Fruit fly (Drosophila melanogaster) whole organism: ENCODE results near the gene CG4949.
A peak's percentile ranks its signal among the peaks of the same experiment; 100 is the strongest.

ENCODE experiments used
- CG8478 ChIP-seq: fragments of >200 bp; optimal IDR thresholded peaks from 2 replicates; lab custom pipeline; 2018; ENCODE audit warnings: inconsistent platforms
- Dll ChIP-seq: fragments of >200 bp; optimal IDR thresholded peaks from 2 replicates; lab custom pipeline; 2017
- EcR ChIP-seq, 2 experiments: fragments of >200 bp; optimal IDR thresholded peaks; 2 replicates each; lab custom pipeline; 2017; ENCODE audit warnings: missing biosample characterization in 2 of 2, missing genetic modification characterization in 2 of 2, missing genetic modification reagents in 2 of 2
- pan ChIP-seq: fragments of >200 bp; optimal IDR thresholded peaks from 2 replicates; lab custom pipeline; 2017
- psq ChIP-seq: fragments of >200 bp; optimal IDR thresholded peaks from 2 replicates; lab custom pipeline; 2017
- usp ChIP-seq: fragments of >200 bp; optimal IDR thresholded peaks from 2 replicates; lab custom pipeline; 2017; ENCODE audit warnings: missing biosample characterization, missing genetic modification characterization, mixed read lengths

The CG4949 gene

DNA sequence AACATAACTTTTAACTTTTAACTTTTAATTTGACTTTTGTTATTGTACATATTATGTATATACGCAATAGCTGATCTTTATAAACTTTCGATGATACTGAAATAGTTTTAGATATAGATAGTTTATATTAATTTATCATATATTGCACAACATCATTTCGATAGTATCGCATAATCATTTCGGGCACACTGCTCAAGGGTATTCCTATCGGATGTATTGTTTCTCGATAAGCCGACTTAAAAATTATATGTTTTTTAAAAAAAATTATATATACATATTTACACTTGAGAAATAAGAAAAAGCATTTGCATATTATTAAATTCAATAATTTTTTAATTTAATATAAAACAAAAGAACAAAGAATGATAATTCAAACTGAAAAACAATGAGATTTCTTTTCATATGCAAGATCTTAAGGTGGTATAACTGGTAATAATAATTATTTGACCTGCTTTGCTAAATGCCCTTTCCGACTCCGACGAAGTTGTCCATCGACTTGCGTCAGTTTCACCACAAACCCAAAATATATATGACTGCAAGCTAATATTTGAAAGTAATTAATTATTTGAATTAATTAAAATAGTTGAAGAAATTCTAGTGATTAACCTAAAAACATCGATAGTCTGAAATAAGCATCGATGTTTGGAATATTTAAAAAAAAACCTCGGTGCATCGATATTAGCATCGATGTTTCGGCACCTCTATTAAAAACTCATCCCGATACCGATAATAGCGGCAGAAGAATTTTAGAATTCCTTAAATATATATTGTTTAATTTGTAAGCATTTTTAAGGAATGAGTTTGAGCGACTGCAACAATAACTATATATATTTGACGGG lies at the start of gene CG4949:
TSS of gene CG4949 (plus strand) at position 698 of the 839 bp plus-strand sequence.
- TF ChIP-seq pan (lab: Kevin White, UChicago) (no peak), EcR (GFP tag; optimal IDR thresholded peaks at IDR 0.05; lab: Kevin White, UChicago) (no peak), psq (no peak), Dll (lab: Kevin White, UChicago) (no peak), CG8478 (lab: Kevin White, UChicago) (no peak), usp (GFP tag; lab: Kevin White, UChicago) (no peak)

DNA sequence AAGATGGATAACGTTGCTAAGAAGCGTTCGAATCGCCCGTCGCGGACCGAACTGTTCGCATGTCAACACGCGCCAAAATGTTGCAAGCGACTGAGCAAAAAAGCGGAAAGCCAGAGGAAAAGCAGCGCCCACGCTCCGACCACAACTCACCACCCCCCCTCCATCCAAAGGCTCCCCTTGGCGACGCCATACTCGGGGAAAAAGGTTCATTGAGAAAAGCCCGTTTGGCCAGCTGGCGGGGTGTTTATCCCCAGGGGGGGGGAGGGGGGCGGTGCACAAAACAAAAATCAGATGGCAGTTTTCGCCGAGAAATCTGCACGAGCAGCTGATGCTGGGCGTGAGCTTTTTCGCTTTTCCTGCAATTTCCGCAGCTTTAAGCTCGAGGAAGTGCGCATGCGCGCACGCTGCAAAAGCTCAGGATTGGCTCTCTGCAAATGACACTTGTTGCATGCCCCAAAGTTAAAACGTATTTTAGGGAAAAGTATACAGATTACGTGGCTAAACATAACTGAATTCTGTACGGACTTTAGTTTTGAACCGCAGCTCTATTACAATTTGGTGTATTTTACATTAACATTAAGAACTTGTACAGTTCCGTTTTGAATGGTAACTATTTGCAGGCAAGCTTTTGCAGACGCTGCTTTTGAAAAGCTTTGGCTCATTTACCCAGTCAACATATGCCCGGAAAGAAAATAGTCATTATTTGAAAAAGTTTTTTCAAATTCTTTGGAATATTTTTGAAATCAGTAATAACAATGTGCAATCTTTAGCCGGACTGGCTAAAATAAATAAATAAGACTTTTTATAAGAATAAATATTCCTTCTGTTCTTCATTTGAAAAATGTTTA lies 30.7 kb upstream of the CG4949 start:
- TF ChIP-seq EcR (GFP tag; optimal IDR thresholded peaks at IDR 0.05; lab: Kevin White, UChicago): no peak
- TF ChIP-seq usp (GFP tag; lab: Kevin White, UChicago): no peak
- TF ChIP-seq CG8478 (lab: Kevin White, UChicago): no peak
- TF ChIP-seq Dll (lab: Kevin White, UChicago): no peak
- no peak for TF ChIP-seq pan (lab: Kevin White, UChicago)
- no peak for TF ChIP-seq psq

dm6 chrX:17066632-17067031 lies 12.0 kb upstream of the CG4949 start, which contains the start of gene CG45002:
Gene CG45002, minus strand, starts transcription at chrX:17066732.
- TF ChIP-seq CG8478 (lab: Kevin White, UChicago) (no peak), Dll (lab: Kevin White, UChicago) (no peak), pan (lab: Kevin White, UChicago) (no peak), EcR (GFP tag; optimal IDR thresholded peaks at IDR 0.05; lab: Kevin White, UChicago) (no peak), usp (GFP tag; lab: Kevin White, UChicago) (no peak), psq (no peak)

DNA sequence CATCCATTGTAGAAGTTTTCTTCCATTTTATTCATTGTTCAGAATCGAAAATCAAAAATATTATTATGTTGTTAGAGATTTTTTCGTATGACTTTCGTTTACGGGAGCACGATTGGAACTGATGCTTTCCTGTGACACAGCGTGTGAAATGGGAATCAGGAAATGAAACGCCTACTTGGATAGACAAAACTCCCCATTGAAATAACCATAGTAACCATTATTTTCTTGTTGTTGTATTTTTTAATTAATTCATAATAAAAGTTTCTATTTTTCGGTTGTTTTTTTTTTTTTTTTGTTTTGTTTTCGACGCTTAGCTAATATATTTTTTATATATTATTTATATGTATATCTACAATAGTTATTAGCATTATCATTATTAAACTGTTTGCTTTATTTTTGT lies 10.2 kb upstream of the CG4949 start, which contains the start of gene CG43077:
TSS of gene CG43077 (minus strand) at position 101 of the 400 bp plus-strand sequence.
- TF ChIP-seq usp (GFP tag; lab: Kevin White, UChicago) (no peak), pan (lab: Kevin White, UChicago) (no peak), Dll (lab: Kevin White, UChicago) (no peak), EcR (GFP tag; optimal IDR thresholded peaks at IDR 0.05; lab: Kevin White, UChicago) (no peak), CG8478 (lab: Kevin White, UChicago) (no peak), psq (no peak)

DNA sequence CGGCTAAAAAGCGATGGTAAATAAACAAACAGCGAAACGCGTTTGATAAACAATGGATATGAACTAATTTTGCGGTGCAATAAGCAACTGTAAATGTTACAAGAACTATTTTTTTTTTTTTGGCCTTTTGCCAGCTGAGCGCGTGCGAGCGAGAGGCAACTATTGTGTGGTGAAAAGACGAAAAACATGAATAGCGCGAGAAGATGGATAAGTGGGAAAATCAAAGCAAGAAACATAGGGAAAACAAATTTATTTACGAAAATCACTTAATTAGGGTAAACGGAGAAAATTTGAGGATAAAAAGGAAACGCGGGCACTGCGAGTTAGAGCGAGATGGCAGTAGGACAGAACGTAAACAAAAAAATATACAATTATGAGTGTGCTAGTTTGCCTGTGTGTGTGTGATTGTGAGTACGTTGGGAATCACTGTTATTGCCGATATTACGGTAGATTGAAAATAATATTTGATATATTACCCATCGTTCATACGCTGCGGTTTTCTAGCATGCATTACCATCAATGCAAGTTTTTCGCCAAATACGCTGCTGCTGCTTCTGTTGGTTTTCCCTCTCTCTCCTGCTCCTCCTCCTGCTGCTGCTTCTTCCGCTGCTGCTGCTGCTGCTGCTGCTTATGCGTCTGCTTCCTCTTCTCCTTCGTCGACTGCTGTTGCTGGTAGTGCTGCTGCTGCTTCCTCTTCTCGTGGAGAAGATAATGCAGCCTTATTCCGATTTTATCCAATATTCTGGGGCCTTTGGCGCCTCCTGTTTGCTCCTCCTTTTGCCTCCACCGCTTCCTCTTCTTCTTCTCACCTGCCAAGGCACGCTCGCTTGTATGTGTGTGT lies 2.0 kb upstream of the CG4949 start:
- TF ChIP-seq usp (GFP tag; lab: Kevin White, UChicago) (no peak), EcR (GFP tag; optimal IDR thresholded peaks at IDR 0.05; lab: Kevin White, UChicago) (no peak), pan (lab: Kevin White, UChicago) (no peak), psq (no peak), Dll (lab: Kevin White, UChicago) (no peak), CG8478 (lab: Kevin White, UChicago) (no peak)

DNA sequence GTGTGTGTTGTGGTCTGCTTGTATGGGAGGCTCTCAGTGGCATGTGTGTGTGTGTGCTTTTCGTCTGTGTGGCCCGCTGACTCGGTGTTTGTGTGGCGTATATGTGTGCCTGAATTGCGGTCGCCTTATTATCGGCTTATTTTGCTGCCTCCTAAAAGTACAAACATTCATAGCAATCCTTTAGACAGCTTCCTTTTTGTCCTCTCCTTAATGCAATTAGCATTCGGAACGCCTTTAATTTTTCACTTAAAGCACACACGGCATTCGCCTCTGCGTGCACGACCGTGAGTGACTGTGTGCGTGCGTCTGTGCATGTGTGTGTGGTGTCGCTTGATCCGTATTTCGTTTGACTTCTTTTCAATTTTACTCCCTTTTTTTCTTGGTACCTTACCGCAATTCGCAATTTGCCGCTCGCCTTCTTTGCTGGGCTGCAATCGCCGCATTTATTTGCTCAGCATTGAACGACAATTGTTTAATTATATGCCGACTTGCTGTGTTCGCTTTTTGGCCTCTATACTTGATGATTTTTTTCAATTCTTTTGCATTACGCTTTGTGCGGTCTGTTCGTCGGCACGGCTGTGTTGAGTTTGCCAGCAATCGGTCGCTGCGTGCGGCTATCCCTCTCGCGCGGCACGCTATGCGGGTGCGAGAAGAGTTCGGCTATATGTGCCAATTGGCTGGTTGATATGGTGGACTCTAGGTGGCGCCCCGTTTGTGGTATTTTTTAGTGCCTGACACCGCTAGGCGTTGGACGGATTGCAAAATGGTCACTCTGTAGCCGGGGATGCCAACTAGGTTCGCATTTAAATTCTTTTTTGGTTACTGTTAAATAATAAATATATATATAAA lies 1.1 kb upstream of the CG4949 start, which contains the start of gene wcy:
TSS of gene wcy (minus strand) at position 608 of the 849 bp plus-strand sequence.
- TF ChIP-seq CG8478 (lab: Kevin White, UChicago) (peak; percentile 67), usp (GFP tag; lab: Kevin White, UChicago) (no peak), pan (lab: Kevin White, UChicago) (no peak), Dll (lab: Kevin White, UChicago) (no peak), psq (no peak)

dm6 chrX:17081147-17081546 lies 2.5 kb downstream of the CG4949 start, which contains the start of gene CG4955:
Gene CG4955, plus strand, starts transcription at chrX:17081447.
- TF ChIP-seq EcR (GFP tag; optimal IDR thresholded peaks at IDR 0.05; lab: Kevin White, UChicago) (no peak), CG8478 (lab: Kevin White, UChicago) (no peak), Dll (lab: Kevin White, UChicago) (no peak), pan (lab: Kevin White, UChicago) (no peak), psq (no peak), usp (GFP tag; lab: Kevin White, UChicago) (no peak)

- TF ChIP-seq psq (no peak), EcR (GFP tag; optimal IDR thresholded peaks at IDR 0.05; lab: Kevin White, UChicago) (no peak), Dll (lab: Kevin White, UChicago) (no peak), usp (GFP tag; lab: Kevin White, UChicago) (no peak), CG8478 (lab: Kevin White, UChicago) (no peak), pan (lab: Kevin White, UChicago) (no peak)
These were observed 8.9 kb downstream of the CG4949 start, which contains the start of gene CG8945 for dm6 chrX:17087575-17087974. Gene CG8945, minus strand, starts transcription at chrX:17087675.

DNA sequence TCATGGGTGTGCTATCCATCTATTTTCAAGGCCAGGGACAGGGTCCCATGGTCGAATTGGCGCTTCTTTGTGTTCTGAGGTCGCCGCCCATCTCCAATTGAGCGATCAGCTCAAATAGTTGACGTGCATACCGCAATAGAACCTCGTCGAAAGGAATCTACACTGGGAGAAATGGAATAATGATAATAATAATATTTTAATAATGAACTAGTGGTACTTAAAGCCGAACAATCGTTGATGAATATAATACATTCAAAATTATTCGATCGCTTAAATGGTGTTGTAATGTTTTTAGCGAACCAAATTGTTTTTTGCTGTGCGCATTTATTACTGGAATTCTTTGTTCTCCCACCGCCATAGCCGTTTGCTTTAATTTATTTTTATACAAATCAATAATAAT lies 11.9 kb downstream of the CG4949 start:
- TF ChIP-seq usp (GFP tag; lab: Kevin White, UChicago) (no peak), EcR (GFP tag; optimal IDR thresholded peaks at IDR 0.05; lab: Kevin White, UChicago) (no peak), CG8478 (lab: Kevin White, UChicago) (no peak), Dll (lab: Kevin White, UChicago) (no peak), pan (lab: Kevin White, UChicago) (no peak), psq (no peak)
